Fruit fly (Drosophila melanogaster) whole organism, embryonic: ENCODE results near the gene ss.

Source experiments
- Abd-B ChIP-seq: fragments of 200-800 bp; sonication (Bioruptor generic); optimal IDR thresholded peaks from 2 replicates; lab custom pipeline; 2018; ENCODE audit warnings: missing biosample characterization, mild to moderate bottlenecking, missing genetic modification characterization, moderate library complexity
- Ada2b ChIP-seq: fragments of 200-800 bp; sonication (Bioruptor generic); IDR thresholded peaks from 2 replicates; pipeline ENCODE4 v1.3.6; 2022; ENCODE audit warnings: missing biosample characterization, missing genetic modification characterization
- Aef1 ChIP-seq: fragments of 200-800 bp; sonication (Bioruptor generic); IDR thresholded peaks from 3 replicates; pipeline ENCODE4 v1.3.6; 2022; ENCODE audit warnings: missing biosample characterization, missing genetic modification characterization
- Antp ChIP-seq: fragments of 200-800 bp; sonication (Bioruptor generic); optimal IDR thresholded peaks from 3 replicates; lab custom pipeline; 2016; ENCODE audit warnings: missing biosample characterization, missing genetic modification characterization
- Bgb ChIP-seq: fragments of 200-800 bp; sonication (Bioruptor generic); IDR thresholded peaks from 2 replicates; pipeline ENCODE4 v1.3.6; 2022; ENCODE audit warnings: missing biosample characterization, missing genetic modification characterization; ENCODE audit not compliant: partially characterized antibody
- CG10979 ChIP-seq: fragments of 200-800 bp; sonication (Bioruptor generic); optimal IDR thresholded peaks from 2 replicates; lab custom pipeline; 2018; ENCODE audit warnings: missing biosample characterization, mild to moderate bottlenecking, missing genetic modification characterization, moderate library complexity
- CG12104 ChIP-seq: fragments of 200-800 bp; sonication (Bioruptor generic); optimal IDR thresholded peaks from 3 replicates; lab custom pipeline; 2016; ENCODE audit warnings: missing biosample characterization, missing genetic modification characterization
- CG12391 ChIP-seq: fragments of 200-800 bp; sonication (Bioruptor generic); optimal IDR thresholded peaks from 3 replicates; lab custom pipeline; 2018; ENCODE audit warnings: missing biosample characterization, mild to moderate bottlenecking, missing genetic modification characterization, moderate library complexity
- CG13894 ChIP-seq: fragments of 200-800 bp; sonication (Bioruptor generic); optimal IDR thresholded peaks from 3 replicates; lab custom pipeline; 2018; ENCODE audit warnings: missing biosample characterization, mild to moderate bottlenecking, missing genetic modification characterization, moderate library complexity
- CG16815 ChIP-seq: fragments of 200-800 bp; sonication (Bioruptor generic); optimal IDR thresholded peaks from 3 replicates; lab custom pipeline; 2017; ENCODE audit warnings: missing biosample characterization, mild to moderate bottlenecking, missing genetic modification characterization
- CG17568 ChIP-seq: fragments of 200-800 bp; sonication (Bioruptor generic); optimal IDR thresholded peaks from 2 replicates; lab custom pipeline; 2018; ENCODE audit warnings: missing biosample characterization, mild to moderate bottlenecking, missing genetic modification characterization, moderate library complexity
- CG7745 ChIP-seq: fragments of 200-800 bp; sonication (Bioruptor generic); optimal IDR thresholded peaks from 2 replicates; lab custom pipeline; 2018; ENCODE audit warnings: missing biosample characterization, mild to moderate bottlenecking, missing genetic modification characterization, moderate library complexity
- CG7963 ChIP-seq: fragments of 200-800 bp; sonication (Bioruptor generic); IDR thresholded peaks from 3 replicates; pipeline ENCODE4 v1.3.6; 2022; ENCODE audit warnings: missing biosample characterization, missing genetic modification characterization; ENCODE audit not compliant: partially characterized antibody
- CG7987 ChIP-seq: fragments of 200-800 bp; sonication (Bioruptor generic); optimal IDR thresholded peaks from 2 replicates; lab custom pipeline; 2018; ENCODE audit warnings: missing biosample characterization, mild to moderate bottlenecking, missing genetic modification characterization, moderate library complexity
- CG8359 ChIP-seq: fragments of 200-800 bp; sonication (Bioruptor generic); optimal IDR thresholded peaks from 2 replicates; lab custom pipeline; 2017; ENCODE audit warnings: missing biosample characterization, mild to moderate bottlenecking, missing genetic modification characterization, borderline replicate concordance
- CG8924 ChIP-seq: fragments of 200-800 bp; optimal IDR thresholded peaks from 3 replicates; lab custom pipeline; 2019; ENCODE audit warnings: missing biosample characterization, mild to moderate bottlenecking, missing genetic modification characterization, moderate library complexity
- CG9437 ChIP-seq: fragments of 200-800 bp; sonication (Bioruptor generic); optimal IDR thresholded peaks from 2 replicates; lab custom pipeline; 2018; ENCODE audit warnings: missing biosample characterization, mild to moderate bottlenecking, missing genetic modification characterization
- Chrac-16 ChIP-seq: fragments of 200-800 bp; sonication (Bioruptor generic); optimal IDR thresholded peaks from 3 replicates; lab custom pipeline; 2016; ENCODE audit warnings: missing biosample characterization, missing genetic modification characterization
- Dfd ChIP-seq, 2 experiments: fragments of >200 bp; optimal IDR thresholded peaks; 2 replicates each; lab custom pipeline; 2017; ENCODE audit warnings: missing biosample characterization in 2 of 2, missing genetic modification characterization in 2 of 2
- Dref ChIP-seq: fragments of 200-800 bp; sonication (Bioruptor generic); IDR thresholded peaks from 2 replicates; pipeline ENCODE4 v1.3.6; 2022; ENCODE audit warnings: missing biosample characterization, missing genetic modification characterization
- E2f1 ChIP-seq: fragments of 200-800 bp; sonication (Bioruptor generic); IDR thresholded peaks from 2 replicates; pipeline ENCODE4 v1.3.6; 2022; ENCODE audit warnings: missing biosample characterization, missing genetic modification characterization
- Fer2 ChIP-seq: fragments of 200-800 bp; sonication (Bioruptor generic); optimal IDR thresholded peaks from 2 replicates; lab custom pipeline; 2018; ENCODE audit warnings: missing biosample characterization, mild to moderate bottlenecking, missing genetic modification characterization, moderate library complexity
- H15 ChIP-seq: fragments of 200-800 bp; sonication (Bioruptor generic); IDR thresholded peaks from 3 replicates; pipeline ENCODE4 v1.3.6; 2022; ENCODE audit warnings: missing biosample characterization, missing genetic modification characterization
- HHEX ChIP-seq: fragments of 200-800 bp; sonication (Bioruptor generic); optimal IDR thresholded peaks from 3 replicates; lab custom pipeline; 2017; ENCODE audit warnings: missing biosample characterization, mild to moderate bottlenecking, missing genetic modification characterization, missing genetic modification reagents
- HLHmδ ChIP-seq: fragments of 200-800 bp; sonication (Bioruptor generic); optimal IDR thresholded peaks from 2 replicates; lab custom pipeline; 2018; ENCODE audit warnings: missing biosample characterization, mild to moderate bottlenecking, missing genetic modification characterization, moderate library complexity
- MTF-1 ChIP-seq: fragments of 200-800 bp; sonication (Bioruptor generic); optimal IDR thresholded peaks from 2 replicates; lab custom pipeline; 2018; ENCODE audit warnings: missing biosample characterization, mild to moderate bottlenecking, missing genetic modification characterization, borderline replicate concordance
- NK7.1 ChIP-seq: fragments of 200-800 bp; sonication (Bioruptor generic); optimal IDR thresholded peaks from 3 replicates; lab custom pipeline; 2016; ENCODE audit warnings: missing biosample characterization, missing genetic modification characterization
- NfI ChIP-seq: fragments of 200-800 bp; sonication (Bioruptor generic); optimal IDR thresholded peaks from 3 replicates; lab custom pipeline; 2018; ENCODE audit warnings: missing biosample characterization, mild to moderate bottlenecking, missing genetic modification characterization, moderate library complexity
- PHDP ChIP-seq: fragments of 200-800 bp; sonication (Bioruptor generic); optimal IDR thresholded peaks from 3 replicates; lab custom pipeline; 2018; ENCODE audit warnings: missing biosample characterization, mild to moderate bottlenecking, missing genetic modification characterization, moderate library complexity
- Side ChIP-seq: fragments of 200-800 bp; sonication (Bioruptor generic); optimal IDR thresholded peaks from 2 replicates; lab custom pipeline; 2016; ENCODE audit warnings: missing biosample characterization, missing genetic modification characterization
- Sry-δ ChIP-seq: fragments of 200-800 bp; sonication (Bioruptor generic); optimal IDR thresholded peaks from 2 replicates; lab custom pipeline; 2016; ENCODE audit warnings: missing biosample characterization, missing genetic modification characterization
- Ssrp ChIP-seq: fragments of 200-800 bp; sonication (Bioruptor generic); optimal IDR thresholded peaks from 2 replicates; lab custom pipeline; 2018; ENCODE audit warnings: missing biosample characterization, mild to moderate bottlenecking, missing genetic modification characterization, moderate library complexity
- aop ChIP-seq: fragments of 200-800 bp; sonication (Bioruptor generic); IDR thresholded peaks from 2 replicates; pipeline ENCODE4 v1.3.6; 2022; ENCODE audit warnings: missing biosample characterization, missing genetic modification characterization
- ase ChIP-seq: fragments of 200-800 bp; sonication (Bioruptor generic); IDR thresholded peaks from 3 replicates; pipeline ENCODE4 v1.3.6; 2022; ENCODE audit warnings: missing biosample characterization, missing genetic modification characterization
- bowl ChIP-seq: fragments of 200-800 bp; sonication (Bioruptor generic); IDR thresholded peaks from 2 replicates; pipeline ENCODE4 v1.3.6; 2022; ENCODE audit warnings: missing biosample characterization, missing genetic modification characterization
- chif ChIP-seq, 2 experiments: fragments of 200-800 bp; sonication (Bioruptor generic); optimal IDR thresholded peaks; 3 replicates each; lab custom pipeline; 2016; ENCODE audit warnings: missing biosample characterization in 2 of 2, missing genetic modification characterization in 2 of 2
- chinmo ChIP-seq: fragments of 200-800 bp; sonication (Bioruptor generic); IDR thresholded peaks from 4 replicates; pipeline ENCODE4 v1.3.6; 2022; ENCODE audit warnings: missing biosample characterization, missing genetic modification characterization; ENCODE audit not compliant: partially characterized antibody
- dysf ChIP-seq: fragments of 200-800 bp; sonication (Bioruptor generic); IDR thresholded peaks from 3 replicates; pipeline ENCODE4 v1.3.6; 2022; ENCODE audit warnings: missing biosample characterization, missing genetic modification characterization
- en ChIP-seq: fragments of 200-800 bp; sonication (Bioruptor generic); optimal IDR thresholded peaks from 2 replicates; lab custom pipeline; 2016; ENCODE audit warnings: missing biosample characterization, missing genetic modification characterization
- eyg ChIP-seq: fragments of 200-800 bp; sonication (Bioruptor generic); optimal IDR thresholded peaks from 3 replicates; lab custom pipeline; 2016; ENCODE audit warnings: missing biosample characterization, missing genetic modification characterization
- grn ChIP-seq: fragments of 200-800 bp; sonication (Bioruptor generic); optimal IDR thresholded peaks from 3 replicates; lab custom pipeline; 2017; ENCODE audit warnings: missing biosample characterization, missing genetic modification characterization
- hkb ChIP-seq, 2 experiments: fragments of 200-800 bp in 1 of 2; fragments of >200 bp in 1 of 2; sonication (Bioruptor generic) in 1 of 2; IDR thresholded peaks in 1 of 2; optimal IDR thresholded peaks in 1 of 2; 2 replicates each; pipeline versions ENCODE4 v1.3.6 to Lab custom; 2017 to 2022; ENCODE audit warnings: missing biosample characterization in 1 of 2, missing genetic modification characterization in 1 of 2
- jigr1 ChIP-seq: fragments of 200-800 bp; sonication (Bioruptor generic); IDR thresholded peaks from 3 replicates; pipeline ENCODE4 v1.3.6; 2022; ENCODE audit warnings: missing biosample characterization, missing genetic modification characterization
- kah ChIP-seq: fragments of 200-800 bp; sonication (Bioruptor generic); optimal IDR thresholded peaks from 2 replicates; lab custom pipeline; 2018; ENCODE audit warnings: missing biosample characterization, mild to moderate bottlenecking, missing genetic modification characterization
- klu ChIP-seq: fragments of 200-800 bp; sonication (Bioruptor generic); IDR thresholded peaks from 2 replicates; pipeline ENCODE4 v1.3.6; 2022; ENCODE audit warnings: missing biosample characterization, missing genetic modification characterization
- kni ChIP-seq: fragments of 200-800 bp; sonication (Bioruptor generic); optimal IDR thresholded peaks from 3 replicates; lab custom pipeline; 2017; ENCODE audit warnings: mild to moderate bottlenecking, missing biosample characterization, missing genetic modification reagents, missing genetic modification characterization
- nerfin-1 ChIP-seq: fragments of 200-800 bp; sonication (Bioruptor generic); optimal IDR thresholded peaks from 3 replicates; lab custom pipeline; 2019; ENCODE audit warnings: missing biosample characterization, mild to moderate bottlenecking, missing genetic modification characterization, moderate library complexity
- oc ChIP-seq: fragments of 200-800 bp; sonication (Bioruptor generic); optimal IDR thresholded peaks from 2 replicates; lab custom pipeline; 2018; ENCODE audit warnings: missing biosample characterization, mild to moderate bottlenecking, missing genetic modification characterization, moderate library complexity
- pum ChIP-seq: fragments of 200-800 bp; sonication (Bioruptor generic); optimal IDR thresholded peaks from 2 replicates; lab custom pipeline; 2016; ENCODE audit warnings: missing biosample characterization, missing genetic modification characterization
- sna ChIP-seq: fragments of 200-800 bp; sonication (Bioruptor generic); IDR thresholded peaks from 2 replicates; pipeline ENCODE4 v1.3.6; 2022; ENCODE audit warnings: missing biosample characterization, missing genetic modification characterization; ENCODE audit not compliant: partially characterized antibody
- so ChIP-seq: fragments of 200-800 bp; sonication (Bioruptor generic); IDR thresholded peaks from 3 replicates; pipeline ENCODE4 v1.3.6; 2022; ENCODE audit warnings: missing biosample characterization, missing genetic modification characterization
- tna ChIP-seq: fragments of 200-800 bp; sonication (Bioruptor generic); IDR thresholded peaks from 2 replicates; pipeline ENCODE4 v1.3.6; 2022; ENCODE audit warnings: missing biosample characterization, missing genetic modification characterization; ENCODE audit not compliant: partially characterized antibody

ss gene

dm6 chr3R:16432665-16433065 is 29.2 kb upstream of the ss start, which contains the start of gene Fntb (continued):
- TF ChIP-seq hkb (optimal IDR thresholded peaks at IDR 0.05; lab: Kevin White, UChicago) (no peak), hkb (GFP tag; IDR thresholded peaks at IDR 0.05; lab: Robert Waterston, UW) (peak; percentile 65), klu (peak; percentile 42; the same call in 1 of the 2 replicates), H15 (GFP tag; lab: Robert Waterston, UW) (no peak), NK7.1 (GFP tag; lab: Kevin White, UChicago) (peak; percentile 26), Chrac-16 (GFP tag; lab: Kevin White, UChicago) (peak; percentile 63), bowl (GFP tag; lab: Robert Waterston, UW) (no peak), CG16815 (GFP tag; lab: Kevin White, UChicago) (peak; percentile 45), MTF-1 (no peak), CG17568 (GFP tag; lab: Kevin White, UChicago) (no peak), jigr1 (GFP tag; lab: Robert Waterston, UW) (no peak), CG10979 (tag; lab: Kevin White, UChicago) (peak; percentile 72), chinmo (no peak), Dfd (GFP tag; optimal IDR thresholded peaks at IDR 0.05; lab: Kevin White, UChicago) (no peak), PHDP (peak; percentile 81), Ssrp (peak; percentile 75), CG7745 (tag; lab: Kevin White, UChicago) (no peak), Sry-δ (no peak), CG7963 (GFP tag; lab: Robert Waterston, UW) (no peak), grn (GFP tag; lab: Kevin White, UChicago) (no peak), Bgb (GFP tag; lab: Robert Waterston, UW) (no peak), nerfin-1 (tag; lab: Kevin White, UChicago) (peak; percentile 66), HLHmδ (GFP tag; lab: Kevin White, UChicago) (no peak), CG8359 (no peak), CG13894 (tag; lab: Kevin White, UChicago) (no peak), en (GFP tag; lab: Kevin White, UChicago) (no peak), eyg (no peak), E2f1 (peak; percentile 23; the same call in 1 of the 2 replicates), Antp (GFP tag; lab: Kevin White, UChicago) (no peak), kah (no peak), CG8924 (tag; lab: Kevin White, UChicago) (peak; percentile 79), Side (no peak), NfI (GFP tag; lab: Kevin White, UChicago) (peak; percentile 55), HHEX (GFP tag; lab: Kevin White, UChicago) (peak; percentile 63), Fer2 (tag; lab: Kevin White, UChicago) (peak; percentile 55), CG12104 (GFP tag; lab: Kevin White, UChicago) (peak; percentile 40), ase (GFP tag; lab: Robert Waterston, UW) (peak; percentile 50; the same call in 1 of the 3 replicates), CG9437 (peak; percentile 64), so (0 out of 3 replicates have a peak, but pooled peaks have one; percentile 21)
- TF ChIP-seq, all 482 proteins: peak for 236

- peak; percentile 39; the same call in 1 of the 2 replicates for TF ChIP-seq sna (GFP tag; lab: Robert Waterston, UW)
- TF ChIP-seq Dref (GFP tag; lab: Robert Waterston, UW): peak; percentile 12; the same call in 1 of the 2 replicates
- peak; percentile 85 for TF ChIP-seq tna (GFP tag; lab: Robert Waterston, UW)
- TF ChIP-seq Ada2b (GFP tag; lab: Robert Waterston, UW): no peak
- TF ChIP-seq Abd-B (GFP tag; lab: Kevin White, UChicago): peak; percentile 16
- peak; percentile 24; the same call in 1 of the 3 replicates for TF ChIP-seq Aef1 (GFP tag; lab: Robert Waterston, UW)
- TF ChIP-seq pum: peak; percentile 10
- no peak for TF ChIP-seq kni (GFP tag; lab: Kevin White, UChicago)
- peak in 1 of 2 experiments; percentile 68 for TF ChIP-seq chif (GFP tag; optimal IDR thresholded peaks at IDR 0.05; lab: Kevin White, UChicago)
- TF ChIP-seq oc: no peak
- TF ChIP-seq aop: 0 out of 2 replicates have a peak, but pooled peaks have one; percentile 47
- TF ChIP-seq dysf (GFP tag; lab: Robert Waterston, UW): peak; percentile 18; the same call in 1 of the 3 replicates
- TF ChIP-seq CG12391 (tag; lab: Kevin White, UChicago): peak; percentile 19
- TF ChIP-seq CG7987 (GFP tag; lab: Kevin White, UChicago): peak; percentile 59
Observed at dm6 chr3R:16431707-16432106, 28.2 kb upstream of the ss start.
